Worm (Caenorhabditis elegans): ENCODE data around the gene T05H10.4.

The T05H10.4 gene

ce11 chrII:8027663-8028062, 25.3 kb upstream of the T05H10.4 start, which contains the start of gene swsn-7:
Gene swsn-7 (minus strand): TSS chrII:8027763.
- no peak for TF ChIP-seq F16B12.6 (tag; optimal IDR thresholded peaks at IDR 0.05)
- no peak for TF ChIP-seq efl-1 (optimal IDR thresholded peaks at IDR 0.05)
- peak in 1 of 2 experiments; percentile 61 for TF ChIP-seq efl-1 (GFP tag; optimal IDR thresholded peaks at IDR 0.05 in 1 of 2)

ce11 chrII:8028246-8028694, 24.7 kb upstream of the T05H10.4 start:
- peak in 1 of 2 experiments; percentile 20 for TF ChIP-seq egl-27 (tag; optimal IDR thresholded peaks at IDR 0.05)
- TF ChIP-seq isw-1 (GFP tag; IDR thresholded peaks at IDR 0.05): peak; percentile 48
- no peak for TF ChIP-seq nhr-28 (tag; optimal IDR thresholded peaks at IDR 0.05)
- peak; percentile 35 for TF ChIP-seq nhr-90 (tag; optimal IDR thresholded peaks at IDR 0.05; ENCODE audit: poor library complexity)
- peak; percentile 50 for TF ChIP-seq xbp-1 (tag; optimal IDR thresholded peaks at IDR 0.05)
- TF ChIP-seq snpc-4 (tag; optimal IDR thresholded peaks at IDR 0.05): peak; percentile 46
- peak; percentile 41 to 65 (median 41) for TF ChIP-seq dpl-1 (GFP tag; optimal IDR thresholded peaks at IDR 0.05)
- no peak for TF ChIP-seq alr-1 (tag; optimal IDR thresholded peaks at IDR 0.05; ENCODE audit: borderline replicate concordance)
- peak; percentile 99 for TF ChIP-seq lir-3 (tag; optimal IDR thresholded peaks at IDR 0.05; ENCODE audit: poor library complexity)
- TF ChIP-seq ceh-82 (tag; optimal IDR thresholded peaks at IDR 0.05): peak in 2 of 3 experiments; percentile 49 to 76
- no peak for TF ChIP-seq efl-3 (GFP tag; optimal IDR thresholded peaks at IDR 0.05)
- TF ChIP-seq unc-130 (tag; optimal IDR thresholded peaks at IDR 0.05): no peak
- TF ChIP-seq pax-3 (tag; optimal IDR thresholded peaks at IDR 0.05): peak; percentile 72
- peak in 1 of 2 experiments; percentile 51 for TF ChIP-seq ztf-11 (tag; optimal IDR thresholded peaks at IDR 0.05)
- TF ChIP-seq ztf-4 (tag; optimal IDR thresholded peaks at IDR 0.05): no peak
- TF ChIP-seq ceh-90 (tag; optimal IDR thresholded peaks at IDR 0.05): no peak
- TF ChIP-seq unc-62 (GFP tag; optimal IDR thresholded peaks at IDR 0.05): no peak
- peak; percentile 46 for TF ChIP-seq sox-4 (tag; optimal IDR thresholded peaks at IDR 0.05)
- TF ChIP-seq pqm-1 (tag; optimal IDR thresholded peaks at IDR 0.05): no peak
- TF ChIP-seq elt-3 (tag; optimal IDR thresholded peaks at IDR 0.05): peak in 2 of 6 experiments; percentile 16 to 29
- no peak for TF ChIP-seq hlh-17 (GFP tag; optimal IDR thresholded peaks at IDR 0.05; ENCODE audit: borderline replicate concordance)
- TF ChIP-seq efl-1 (optimal IDR thresholded peaks at IDR 0.05): peak; percentile 63 to 70
- peak; percentile 65 to 95 for TF ChIP-seq efl-1 (GFP tag; optimal IDR thresholded peaks at IDR 0.05 in 1 of 2)
- no peak for TF ChIP-seq pag-3 (tag; optimal IDR thresholded peaks at IDR 0.05; ENCODE audit: borderline replicate concordance, insufficient read depth)
- TF ChIP-seq nhr-84 (tag; optimal IDR thresholded peaks at IDR 0.05): no peak
- TF ChIP-seq C34B4.2 (tag; optimal IDR thresholded peaks at IDR 0.05): no peak
- no peak for TF ChIP-seq ces-1 (GFP tag; optimal IDR thresholded peaks at IDR 0.05)
- peak; percentile 91 for TF ChIP-seq fkh-8 (tag; optimal IDR thresholded peaks at IDR 0.05)
- no peak for TF ChIP-seq nhr-76 (tag; optimal IDR thresholded peaks at IDR 0.05)
- peak; percentile 77 for TF ChIP-seq nhr-77 (tag; optimal IDR thresholded peaks at IDR 0.05)
- TF ChIP-seq lin-35 (GFP tag; optimal IDR thresholded peaks at IDR 0.05): peak; percentile 65 to 73
- TF ChIP-seq blmp-1 (tag; optimal IDR thresholded peaks at IDR 0.05): peak; percentile 4
- 0 out of 2 replicates have a peak, but pooled peaks have one; percentile 47 for TF ChIP-seq ceh-88 (GFP tag; IDR thresholded peaks at IDR 0.05)
- no peak for TF ChIP-seq unc-98 (GFP tag; IDR thresholded peaks at IDR 0.05)
- TF ChIP-seq fkh-10 (GFP tag; optimal IDR thresholded peaks at IDR 0.05): peak; percentile 38
- peak; percentile 26 for TF ChIP-seq fos-1 (tag; optimal IDR thresholded peaks at IDR 0.05)
- TF ChIP-seq C04F5.9 (tag; optimal IDR thresholded peaks at IDR 0.05): no peak
- TF ChIP-seq F16B12.6 (tag; optimal IDR thresholded peaks at IDR 0.05): no peak
- TF ChIP-seq nhr-12 (tag; optimal IDR thresholded peaks at IDR 0.05): no peak
- no peak for TF ChIP-seq Y116A8C.19 (tag; optimal IDR thresholded peaks at IDR 0.05; ENCODE audit: borderline replicate concordance)
- TF ChIP-seq skn-1 (tag; optimal IDR thresholded peaks at IDR 0.05): peak; percentile 63
- TF ChIP-seq swsn-7 (tag; optimal IDR thresholded peaks at IDR 0.05): peak; percentile 90
- TF ChIP-seq lin-14 (GFP tag; optimal IDR thresholded peaks at IDR 0.05): peak; percentile 95
- peak; percentile 79 for TF ChIP-seq ceh-8 (GFP tag; optimal IDR thresholded peaks at IDR 0.05)
- TF ChIP-seq mab-9 (GFP tag; IDR thresholded peaks at IDR 0.05): peak; percentile 48; the same call in 1 of the 2 replicates
- peak in 1 of 2 experiments; percentile 72 for TF ChIP-seq mdl-1 (tag; optimal IDR thresholded peaks at IDR 0.05)
- TF ChIP-seq fkh-4 (tag; optimal IDR thresholded peaks at IDR 0.05; ENCODE audit: borderline replicate concordance): no peak
- peak; percentile 74 for TF ChIP-seq unc-86 (tag; optimal IDR thresholded peaks at IDR 0.05)
- peak; percentile 30 for TF ChIP-seq elt-2 (tag; optimal IDR thresholded peaks at IDR 0.05)

Data from whole organism, L1 larva.